Worm (Caenorhabditis elegans): ENCODE measurements around the gene C16A3.5.
A peak's percentile ranks its signal among the peaks of the same experiment; 100 is the strongest.

Gene C16A3.5

ce11 chrIII:6381584-6382391 lies 1.2 kb downstream of the C16A3.5 start, which contains the start of gene znf-622:
znf-622 (plus strand) TSS chrIII:6381634.
- TF ChIP-seq B0035.1 (tag; optimal IDR thresholded peaks at IDR 0.05) (no peak), Y79H2A.3 (GFP tag; conservative IDR thresholded peaks at IDR 0.05) (no peak)

DNA sequence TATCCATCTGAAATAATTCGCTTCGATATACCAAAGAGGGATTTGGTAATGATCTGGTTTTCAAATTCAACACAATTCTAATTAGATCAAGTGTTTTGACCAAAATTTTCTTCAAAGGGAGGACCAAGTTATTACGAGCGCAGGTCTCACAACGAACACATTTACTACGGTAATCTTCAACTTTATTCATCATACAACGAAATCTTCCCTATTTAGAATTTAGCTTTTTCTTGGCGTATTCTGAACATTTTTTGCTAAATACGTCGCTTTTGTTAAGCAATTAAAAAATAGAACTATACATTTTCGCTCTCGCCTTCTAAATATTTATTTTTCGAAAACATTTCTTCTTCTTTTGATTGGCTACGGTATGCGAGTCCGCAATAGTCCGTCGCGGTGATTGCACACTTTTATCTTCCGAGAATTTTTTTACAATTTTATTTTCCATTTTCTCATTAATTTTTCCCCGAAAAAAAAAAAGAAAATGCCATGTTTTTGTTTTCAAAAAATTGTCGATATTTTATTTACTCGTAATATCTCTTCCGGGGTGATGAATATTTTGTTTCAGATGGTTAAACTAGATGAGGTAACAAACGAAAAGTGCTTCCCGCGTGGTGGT lies 2.5 kb downstream of the C16A3.5 start, which contains the start of gene let-716:
Gene let-716 (plus strand): TSS at position 566 of the 616 bp plus-strand sequence.
- TF ChIP-seq madf-3 (GFP tag; IDR thresholded peaks at IDR 0.05) (no peak), ztf-22 (GFP tag; optimal IDR thresholded peaks at IDR 0.05) (no peak), ztf-18 (tag; optimal IDR thresholded peaks at IDR 0.05) (peak; percentile 1), him-1 (tag; optimal IDR thresholded peaks at IDR 0.05) (peak; percentile 42), C17E4.6 (GFP tag; IDR thresholded peaks at IDR 0.05) (no peak), F37B4.10 (GFP tag; IDR thresholded peaks at IDR 0.05) (no peak), lin-35 (GFP tag; optimal IDR thresholded peaks at IDR 0.05) (peak in 1 of 3 experiments; percentile 39), lsl-1 (GFP tag; optimal IDR thresholded peaks at IDR 0.05) (peak; percentile 87), madf-6 (GFP tag; IDR thresholded peaks at IDR 0.05) (peak; percentile 30; the same call in 1 of the 2 replicates), F33H1.4 (GFP tag; IDR thresholded peaks at IDR 0.05) (peak; percentile 64), Y67H2A.10 (GFP tag; conservative IDR thresholded peaks at IDR 0.05) (no peak), xnd-1 (tag; optimal IDR thresholded peaks at IDR 0.05) (peak; percentile 14), T07F8.4 (tag; optimal IDR thresholded peaks at IDR 0.05) (no peak), K11D2.4 (GFP tag; IDR thresholded peaks at IDR 0.05) (no peak), F23B12.7 (tag; optimal IDR thresholded peaks at IDR 0.05; ENCODE audit: insufficient read depth) (peak; percentile 20), F49E8.2 (tag; optimal IDR thresholded peaks at IDR 0.05; ENCODE audit: insufficient read depth) (peak; percentile 59), pbrm-1 (GFP tag; IDR thresholded peaks at IDR 0.05) (no peak), ama-1 (optimal IDR thresholded peaks at IDR 0.05) (no peak), ama-1 (GFP tag; optimal IDR thresholded peaks at IDR 0.05) (peak in 1 of 2 experiments; percentile 2)

- TF ChIP-seq lin-54 (GFP tag; optimal IDR thresholded peaks at IDR 0.05) (no peak), sea-2 (GFP tag; IDR thresholded peaks at IDR 0.05) (no peak), lsl-1 (GFP tag; optimal IDR thresholded peaks at IDR 0.05) (peak; percentile 0), snpc-4 (GFP tag; optimal IDR thresholded peaks at IDR 0.05) (no peak), snpc-4 (tag; optimal IDR thresholded peaks at IDR 0.05) (no peak), pha-4 (tag; optimal IDR thresholded peaks at IDR 0.05) (no peak), let-607 (tag; optimal IDR thresholded peaks at IDR 0.05) (no peak)
Observed at ce11 chrIII:6389533-6389932, 9.0 kb downstream of the C16A3.5 start, which contains the start of gene C16A3.2. C16A3.2 (plus strand) TSS chrIII:6389833.

ce11 chrIII:6390644-6391043 lies 10.1 kb downstream of the C16A3.5 start, which contains the start of gene smrc-1:
smrc-1 (plus strand) TSS chrIII:6390944.
- no peak for TF ChIP-seq nhr-90 (tag; optimal IDR thresholded peaks at IDR 0.05)
- no peak for TF ChIP-seq attf-6 (GFP tag; IDR thresholded peaks at IDR 0.05)
- TF ChIP-seq rec-8 (tag; optimal IDR thresholded peaks at IDR 0.05) = no peak
- no peak for TF ChIP-seq akir-1 (GFP tag; optimal IDR thresholded peaks at IDR 0.05)
- no peak for TF ChIP-seq die-1 (tag; optimal IDR thresholded peaks at IDR 0.05)
- TF ChIP-seq bed-1 (GFP tag; IDR thresholded peaks at IDR 0.05) = no peak
- no peak for TF ChIP-seq pha-4 (tag; optimal IDR thresholded peaks at IDR 0.05)
- no peak for TF ChIP-seq ztf-22 (GFP tag; optimal IDR thresholded peaks at IDR 0.05)
- TF ChIP-seq xnd-1 (tag; optimal IDR thresholded peaks at IDR 0.05) = no peak
- TF ChIP-seq repo-1 (tag; optimal IDR thresholded peaks at IDR 0.05) = no peak
- no peak for TF ChIP-seq dpl-1 (GFP tag; optimal IDR thresholded peaks at IDR 0.05)
- no peak for TF ChIP-seq unc-130 (GFP tag; optimal IDR thresholded peaks at IDR 0.05)
- TF ChIP-seq rcor-1 (GFP tag; IDR thresholded peaks at IDR 0.05) = no peak
- TF ChIP-seq hlh-26 (GFP tag; conservative IDR thresholded peaks at IDR 0.05) = no peak
- TF ChIP-seq efl-1 (GFP tag; optimal IDR thresholded peaks at IDR 0.05) = no peak
- no peak for TF ChIP-seq ceh-27 (GFP tag; optimal IDR thresholded peaks at IDR 0.05)
- TF ChIP-seq Y56A3A.18 (GFP tag; IDR thresholded peaks at IDR 0.05) = no peak
